Worm (Caenorhabditis elegans) whole organism, mixed stage, embryonic: Measurements from ENCODE around the gene lgc-5.
"Not testable (repeated sequence)": the region's sequence is repeated elsewhere in the genome, so short reads cannot be mapped to it uniquely, and the experiment has no call there.

Experiments
- M03D4.4 ChIP-seq: sonication (generic microtip); optimal IDR thresholded peaks from 2 replicates; lab custom pipeline; 2017; ENCODE audit warnings: mild to moderate bottlenecking, missing genetic modification characterization, missing compliant biosample characterization
- ceh-39 ChIP-seq: fragments of 150-350 bp; optimal IDR thresholded peaks from 2 replicates; lab custom pipeline; 2014; ENCODE audit warnings: missing biosample characterization, missing genetic modification characterization
- ces-1 ChIP-seq: fragments of 150-350 bp; optimal IDR thresholded peaks from 2 replicates; lab custom pipeline; 2014; ENCODE audit warnings: missing biosample characterization, missing genetic modification reagents, missing genetic modification characterization
- cnd-1 ChIP-seq: fragments of 200-800 bp; sonication (Bioruptor generic); optimal IDR thresholded peaks from 2 replicates; lab custom pipeline; 2018; ENCODE audit warnings: mild to moderate bottlenecking, missing genetic modification characterization, missing compliant biosample characterization
- elt-1 ChIP-seq: sonication (generic microtip); optimal IDR thresholded peaks from 2 replicates; lab custom pipeline; 2017; ENCODE audit warnings: missing genetic modification characterization, mild to moderate bottlenecking, missing compliant biosample characterization, antibody characterized with exemption, moderate library complexity, borderline replicate concordance; ENCODE audit not compliant: insufficient read depth
- elt-3 ChIP-seq: fragments of 150-350 bp; optimal IDR thresholded peaks from 2 replicates; lab custom pipeline; 2014; ENCODE audit warnings: missing biosample characterization, missing genetic modification characterization
- flh-1 ChIP-seq: fragments of 200-800 bp; sonication (Bioruptor generic); optimal IDR thresholded peaks from 2 replicates; lab custom pipeline; 2018; ENCODE audit warnings: mild to moderate bottlenecking, missing genetic modification characterization, moderate library complexity, missing compliant biosample characterization
- hlh-1 ChIP-seq: fragments of 150-350 bp; optimal IDR thresholded peaks from 2 replicates; lab custom pipeline; 2014; ENCODE audit warnings: missing biosample characterization, missing genetic modification reagents, missing genetic modification characterization
- lin-13 ChIP-seq: fragments of 150-350 bp; optimal IDR thresholded peaks from 2 replicates; lab custom pipeline; 2014; ENCODE audit warnings: missing biosample characterization, missing genetic modification characterization
- lin-32 ChIP-seq: fragments of 200-800 bp; sonication (Bioruptor generic); optimal IDR thresholded peaks from 2 replicates; lab custom pipeline; 2018; ENCODE audit warnings: mild to moderate bottlenecking, missing genetic modification characterization, missing compliant biosample characterization
- lsy-2 ChIP-seq: fragments of 150-350 bp; optimal IDR thresholded peaks from 2 replicates; lab custom pipeline; 2014; ENCODE audit warnings: missing biosample characterization, missing genetic modification characterization
- mab-5 ChIP-seq: fragments of 150-350 bp; optimal IDR thresholded peaks from 2 replicates; lab custom pipeline; 2014; ENCODE audit warnings: missing biosample characterization, missing genetic modification characterization
- mep-1 ChIP-seq: fragments of 150-350 bp; optimal IDR thresholded peaks from 2 replicates; lab custom pipeline; 2017; ENCODE audit warnings: missing biosample characterization, missing genetic modification reagents, missing genetic modification characterization, inconsistent platforms
- mls-2 ChIP-seq: sonication (generic microtip); optimal IDR thresholded peaks from 2 replicates; lab custom pipeline; 2016; ENCODE audit warnings: mild to moderate bottlenecking, missing genetic modification characterization, moderate library complexity, missing compliant biosample characterization
- nhr-12 ChIP-seq: fragments of 150-350 bp; optimal IDR thresholded peaks from 2 replicates; lab custom pipeline; 2014; ENCODE audit warnings: missing biosample characterization, missing genetic modification characterization
- nhr-2 ChIP-seq: fragments of 150-350 bp; optimal IDR thresholded peaks from 2 replicates; lab custom pipeline; 2014; ENCODE audit warnings: missing biosample characterization, missing genetic modification characterization
- nhr-237 ChIP-seq: fragments of 150-350 bp; optimal IDR thresholded peaks from 2 replicates; lab custom pipeline; 2014; ENCODE audit warnings: missing biosample characterization, missing genetic modification characterization
- nhr-28 ChIP-seq: fragments of 150-350 bp; optimal IDR thresholded peaks from 2 replicates; lab custom pipeline; 2014; ENCODE audit warnings: missing biosample characterization, missing genetic modification characterization
- pha-4 ChIP-seq: fragments of 150-350 bp; optimal IDR thresholded peaks from 2 replicates; lab custom pipeline; 2018; ENCODE audit warnings: missing biosample characterization, missing genetic modification reagents, missing genetic modification characterization
- sem-2 ChIP-seq: fragments of 200-800 bp; sonication (Bioruptor generic); optimal IDR thresholded peaks from 2 replicates; lab custom pipeline; 2018; ENCODE audit warnings: mild to moderate bottlenecking, missing genetic modification characterization, missing compliant biosample characterization
- snpc-4 ChIP-seq: fragments of 150-350 bp; optimal IDR thresholded peaks from 2 replicates; lab custom pipeline; 2014; ENCODE audit warnings: missing biosample characterization, missing genetic modification characterization
- tbx-8 ChIP-seq: fragments of 200-800 bp; sonication (Bioruptor generic); optimal IDR thresholded peaks from 2 replicates; lab custom pipeline; 2018; ENCODE audit warnings: mild to moderate bottlenecking, missing genetic modification characterization, moderate library complexity, missing compliant biosample characterization
- unc-120 ChIP-seq: sonication (generic microtip); optimal IDR thresholded peaks from 2 replicates; lab custom pipeline; 2017; ENCODE audit warnings: missing genetic modification characterization, missing compliant biosample characterization; ENCODE audit not compliant: poor library complexity, severe bottlenecking
- unc-39 ChIP-seq: fragments of 150-350 bp; optimal IDR thresholded peaks from 2 replicates; lab custom pipeline; 2014; ENCODE audit warnings: missing biosample characterization, missing genetic modification characterization
- zip-8 ChIP-seq: fragments of 150-350 bp; optimal IDR thresholded peaks from 2 replicates; lab custom pipeline; 2014; ENCODE audit warnings: missing biosample characterization, missing genetic modification characterization
- ztf-11 ChIP-seq: fragments of 150-350 bp; optimal IDR thresholded peaks from 2 replicates; lab custom pipeline; 2014; ENCODE audit warnings: missing biosample characterization, missing genetic modification characterization

lgc-5 gene

ce11 chrIV:8347051-8347450, 4.6 kb downstream of the lgc-5 start, which contains the start of the genes F17E9.18 and F17E9.15:
TSS of gene F17E9.18 (minus strand) at chrIV:8347151.
TSS of gene F17E9.15 (plus strand) at chrIV:8347418.
- no peak for TF ChIP-seq hlh-1 (tag; lab: Kevin White, UChicago)
- no peak for TF ChIP-seq zip-8 (tag; lab: Kevin White, UChicago)
- TF ChIP-seq elt-3 (tag; lab: Kevin White, UChicago), result no peak
- no peak for TF ChIP-seq flh-1 (GFP tag; lab: Kevin White, UChicago)
- TF ChIP-seq lin-32 (GFP tag; lab: Kevin White, UChicago), result no peak
- no peak for TF ChIP-seq nhr-2
- no peak for TF ChIP-seq elt-1 (tag; lab: Kevin White, UChicago)
- TF ChIP-seq unc-39 (tag; lab: Kevin White, UChicago), result no peak
- no peak for TF ChIP-seq nhr-237 (tag; lab: Kevin White, UChicago)
- TF ChIP-seq nhr-12 (tag; lab: Kevin White, UChicago), result no peak
- TF ChIP-seq ztf-11 (tag; lab: Kevin White, UChicago), result no peak
- TF ChIP-seq lsy-2 (tag; lab: Kevin White, UChicago), result no peak
- no peak for TF ChIP-seq mab-5
- no peak for TF ChIP-seq cnd-1 (tag; lab: Kevin White, UChicago)
- no peak for TF ChIP-seq mep-1 (tag; lab: Kevin White, UChicago)
- TF ChIP-seq lin-13, result no peak
- no peak for TF ChIP-seq unc-120 (tag; lab: Kevin White, UChicago)
- no peak for TF ChIP-seq pha-4 (tag; lab: Kevin White, UChicago)

DNA sequence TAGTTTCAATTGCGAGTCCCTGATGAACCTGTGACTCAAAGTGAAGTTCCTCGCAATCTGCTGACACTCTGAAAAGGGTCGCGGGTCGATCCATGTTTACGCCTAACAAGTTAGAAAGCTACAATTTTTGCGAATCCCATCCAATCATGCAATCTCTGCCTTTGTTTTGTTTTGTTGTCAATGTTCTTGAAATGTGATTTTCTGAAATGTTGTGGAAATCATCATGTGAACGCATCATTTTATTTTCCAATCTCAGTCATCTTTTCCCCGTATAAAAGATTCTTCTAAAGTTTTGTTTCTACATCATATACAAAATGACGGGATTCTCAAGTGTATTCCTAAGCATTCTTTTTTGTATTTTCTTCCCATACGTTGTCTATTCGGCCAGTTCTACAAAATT, 5.6 kb downstream of the lgc-5 start, which contains the start of gene F17E9.4:
Gene F17E9.4, plus strand, starts transcription at position 301 of the 400 bp plus-strand sequence.
- TF ChIP-seq zip-8 (tag; lab: Kevin White, UChicago) (no peak), ztf-11 (tag; lab: Kevin White, UChicago) (no peak)

- not testable (repeated sequence) for TF ChIP-seq zip-8 (tag; lab: Kevin White, UChicago); mab-5; unc-120 (tag; lab: Kevin White, UChicago)
These were observed 9.6 kb downstream of the lgc-5 start, which contains the start of gene F17E9.16 for ce11 chrIV:8352036-8352435. TSS of gene F17E9.16 (plus strand) at chrIV:8352336.

DNA sequence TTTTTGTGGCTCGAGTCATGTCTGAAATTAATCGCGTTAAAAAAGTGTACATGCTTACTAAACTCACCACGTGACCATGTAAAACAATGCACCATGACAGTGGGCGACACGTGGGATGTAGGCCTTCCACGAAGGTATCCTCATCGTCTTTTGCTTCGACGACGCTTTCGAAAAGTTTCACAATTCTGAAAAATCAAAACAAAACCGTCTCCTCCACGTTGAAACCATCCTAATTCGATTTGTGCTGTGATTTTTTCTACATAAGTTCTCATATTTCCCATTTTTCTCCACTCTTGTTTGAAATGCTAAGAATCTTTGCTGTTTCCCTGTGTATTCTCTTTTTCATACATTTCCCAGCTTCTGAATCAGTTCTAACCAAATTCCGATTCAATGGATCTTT, 12.1 kb downstream of the lgc-5 start, which contains the start of gene F17E9.3:
Gene F17E9.3, plus strand, starts transcription at position 301 of the 400 bp plus-strand sequence.
- TF ChIP-seq ceh-39 (tag; lab: Kevin White, UChicago) (no peak), ces-1 (GFP tag; lab: Kevin White, UChicago) (no peak), M03D4.4 (no peak), nhr-12 (tag; lab: Kevin White, UChicago) (no peak), lin-32 (GFP tag; lab: Kevin White, UChicago) (no peak), pha-4 (tag; lab: Kevin White, UChicago) (no peak), nhr-28 (tag; lab: Kevin White, UChicago) (no peak), hlh-1 (tag; lab: Kevin White, UChicago) (no peak)

DNA sequence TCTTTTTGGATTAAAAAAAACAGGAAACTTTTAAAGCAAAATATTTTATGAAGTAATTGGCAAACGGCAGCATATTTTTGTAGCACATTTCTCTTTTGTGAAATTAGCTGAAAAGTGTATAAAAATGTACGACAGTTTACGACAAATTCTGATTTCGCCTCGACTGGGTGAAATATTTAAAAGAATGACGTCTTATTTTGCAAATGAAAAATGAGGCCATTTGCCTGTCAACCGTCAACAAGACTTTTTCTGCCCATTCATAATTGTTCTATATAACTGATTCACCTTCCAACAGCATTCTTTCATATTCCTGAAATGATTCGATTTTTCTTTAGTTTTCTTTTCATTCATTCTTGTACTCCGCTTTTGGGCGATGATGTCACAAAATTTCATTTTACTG, 13.1 kb downstream of the lgc-5 start, which contains the start of the genes F17E9.2 and col-116:
Gene F17E9.2, plus strand, starts transcription at position 301 of the 400 bp plus-strand sequence.
Gene col-116, plus strand, starts transcription at position 315 of the 400 bp plus-strand sequence.
- TF ChIP-seq cnd-1 (tag; lab: Kevin White, UChicago) (no peak), ceh-39 (tag; lab: Kevin White, UChicago) (no peak), unc-39 (tag; lab: Kevin White, UChicago) (no peak), ces-1 (GFP tag; lab: Kevin White, UChicago) (no peak), flh-1 (GFP tag; lab: Kevin White, UChicago) (no peak)
- TF ChIP-seq, all 35 proteins: peak for 0

DNA sequence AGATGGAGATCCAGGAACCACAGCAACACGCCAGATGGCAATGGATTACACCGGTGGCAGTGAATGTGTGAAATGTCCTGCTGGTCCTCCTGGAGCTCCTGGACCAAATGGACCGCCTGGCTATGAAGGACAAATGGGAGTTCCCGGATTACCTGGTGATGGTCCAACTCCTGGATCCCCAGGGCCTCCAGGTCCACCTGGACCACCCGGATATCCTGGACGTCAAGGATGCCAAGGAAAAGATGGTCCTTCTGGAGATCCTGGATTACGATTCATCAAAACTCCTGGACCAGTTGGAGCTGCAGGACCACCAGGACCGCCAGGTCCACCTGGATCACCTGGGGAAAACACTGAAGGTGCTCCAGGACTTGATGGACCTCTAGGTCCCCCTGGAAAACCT, 14.8 kb downstream of the lgc-5 start:
- no peak for TF ChIP-seq unc-120 (tag; lab: Kevin White, UChicago)
- no peak for TF ChIP-seq nhr-28 (tag; lab: Kevin White, UChicago)
- TF ChIP-seq flh-1 (GFP tag; lab: Kevin White, UChicago), result no peak
- TF ChIP-seq snpc-4 (tag; lab: Kevin White, UChicago), result no peak
- no peak for TF ChIP-seq hlh-1 (tag; lab: Kevin White, UChicago)
- TF ChIP-seq mep-1 (tag; lab: Kevin White, UChicago), result no peak
- TF ChIP-seq ztf-11 (tag; lab: Kevin White, UChicago), result no peak
- no peak for TF ChIP-seq tbx-8
- no peak for TF ChIP-seq cnd-1 (tag; lab: Kevin White, UChicago)
- TF ChIP-seq ces-1 (GFP tag; lab: Kevin White, UChicago), result no peak
- no peak for TF ChIP-seq elt-3 (tag; lab: Kevin White, UChicago)
- no peak for TF ChIP-seq zip-8 (tag; lab: Kevin White, UChicago)
- no peak for TF ChIP-seq lsy-2 (tag; lab: Kevin White, UChicago)
- TF ChIP-seq nhr-2, result no peak
- no peak for TF ChIP-seq nhr-237 (tag; lab: Kevin White, UChicago)
- no peak for TF ChIP-seq sem-2 (GFP tag; lab: Kevin White, UChicago)
- no peak for TF ChIP-seq nhr-12 (tag; lab: Kevin White, UChicago)
- no peak for TF ChIP-seq pha-4 (tag; lab: Kevin White, UChicago)
- no peak for TF ChIP-seq lin-32 (GFP tag; lab: Kevin White, UChicago)
- no peak for TF ChIP-seq mls-2
